Fruit fly (Drosophila melanogaster): ENCODE measurements around the gene CG15034.

- no peak for TF ChIP-seq psq (optimal IDR thresholded peaks at IDR 0.05)
- no peak for TF ChIP-seq CG8478 (optimal IDR thresholded peaks at IDR 0.05)
Measured at dm6 chrX:7334801-7335176, 12.5 kb downstream of the CG15034 start.
